Fruit fly (Drosophila melanogaster) whole organism, embryonic: ENCODE measurements around the gene Cyp4ac3.

Experiments used
- E2f1 ChIP-seq: fragments of 200-800 bp; sonication (Bioruptor generic); IDR thresholded peaks from 2 replicates; pipeline ENCODE4 v1.3.6; 2022; ENCODE audit warnings: missing biosample characterization, missing genetic modification characterization
- az2 ChIP-seq: fragments of 200-800 bp; sonication (Bioruptor generic); optimal IDR thresholded peaks from 3 replicates; lab custom pipeline; 2016; ENCODE audit warnings: missing biosample characterization, missing genetic modification characterization
- br ChIP-seq: fragments of >200 bp; optimal IDR thresholded peaks from 2 replicates; lab custom pipeline; 2017
- psq ChIP-seq: fragments of 200-800 bp; sonication (Bioruptor generic); optimal IDR thresholded peaks from 2 replicates; lab custom pipeline; 2017; ENCODE audit warnings: missing biosample characterization, missing genetic modification characterization

DNA sequence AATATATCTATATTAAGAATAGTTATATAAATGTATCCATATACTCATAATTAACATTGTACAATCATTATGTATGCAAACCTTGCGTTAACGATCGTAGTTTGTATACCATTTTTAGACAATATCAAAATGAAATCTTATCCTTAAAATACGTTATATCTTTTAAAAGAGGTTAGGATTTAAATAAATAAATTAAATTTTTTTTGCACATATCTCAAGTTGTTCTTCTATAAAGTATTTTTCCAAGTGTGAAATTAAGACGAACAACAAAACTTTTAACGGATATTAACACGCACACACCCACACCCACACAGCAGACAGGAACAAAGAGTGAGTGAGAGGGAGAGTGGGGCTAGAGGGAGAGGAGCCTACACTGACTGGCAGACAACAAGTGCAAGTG lies 21.6 kb downstream of the Cyp4ac3 start:
- TF ChIP-seq br (lab: Kevin White, UChicago), result no peak
- no peak for TF ChIP-seq az2
- TF ChIP-seq E2f1 (GFP tag; lab: Robert Waterston, UW), result no peak
- TF ChIP-seq psq (GFP tag; lab: Kevin White, UChicago), result no peak
